Worm (Caenorhabditis elegans) whole organism, L1 larva: ENCODE results near the gene dhs-31.
"Not testable (repeated sequence)": the region's sequence is repeated elsewhere in the genome, so short reads cannot be mapped to it uniquely, and the experiment has no call there.

ENCODE experiments used
- C16A3.4 ChIP-seq: fragments of 150-350 bp; optimal IDR thresholded peaks from 2 replicates; lab custom pipeline; 2014; ENCODE audit warnings: missing biosample characterization, missing genetic modification characterization
- C34B4.2 ChIP-seq: sonication (generic microtip); optimal IDR thresholded peaks from 2 replicates; lab custom pipeline; 2017; ENCODE audit warnings: mild to moderate bottlenecking, missing genetic modification characterization, missing compliant biosample characterization
- F16B12.6 ChIP-seq: fragments of 150-350 bp; optimal IDR thresholded peaks from 2 replicates; lab custom pipeline; 2014; ENCODE audit warnings: missing biosample characterization, missing genetic modification characterization
- ama-1 ChIP-seq: fragments of 150-350 bp; optimal IDR thresholded peaks from 2 replicates; lab custom pipeline; 2014
- ceh-63 ChIP-seq: fragments of 200-800 bp; sonication (Bioruptor generic); optimal IDR thresholded peaks from 2 replicates; lab custom pipeline; 2018; ENCODE audit warnings: mild to moderate bottlenecking, missing genetic modification characterization, missing compliant biosample characterization
- ceh-8 ChIP-seq: fragments of 200-800 bp; sonication (Bioruptor generic); optimal IDR thresholded peaks from 2 replicates; lab custom pipeline; 2018; ENCODE audit warnings: mild to moderate bottlenecking, missing genetic modification characterization, moderate library complexity, missing compliant biosample characterization
- ceh-88 ChIP-seq: fragments of 200-800 bp; sonication (Bioruptor generic); IDR thresholded peaks from 2 replicates; pipeline ENCODE4 v1.3.6; 2022; ENCODE audit warnings: missing genetic modification characterization, missing compliant biosample characterization
- ces-1 ChIP-seq: fragments of 150-350 bp; optimal IDR thresholded peaks from 2 replicates; lab custom pipeline; 2014; ENCODE audit warnings: missing biosample characterization, missing genetic modification reagents, missing genetic modification characterization
- dsc-1 ChIP-seq: sonication (generic microtip); optimal IDR thresholded peaks from 2 replicates; lab custom pipeline; 2016; ENCODE audit warnings: mild to moderate bottlenecking, missing genetic modification characterization, missing compliant biosample characterization
- efl-1 ChIP-seq, 4 experiments: fragments of 150-350 bp; optimal IDR thresholded peaks in 3 of 4; peaks in 1 of 4; 1 replicate in 1 of 4; 2 replicates in 3 of 4; lab custom pipeline; 2014; ENCODE audit warnings: missing biosample characterization in 2 of 4, missing genetic modification characterization in 2 of 4, missing genetic modification reagents in 2 of 4
- efl-3 ChIP-seq: fragments of 200-800 bp; sonication (Bioruptor generic); optimal IDR thresholded peaks from 2 replicates; lab custom pipeline; 2018; ENCODE audit warnings: mild to moderate bottlenecking, missing genetic modification characterization, missing compliant biosample characterization
- egl-13 ChIP-seq: sonication (generic microtip); optimal IDR thresholded peaks from 2 replicates; lab custom pipeline; 2016; ENCODE audit warnings: missing genotype, missing genetic modification reagents, missing genetic modification characterization, missing compliant biosample characterization
- egl-27 ChIP-seq, 2 experiments: fragments of 150-350 bp in 1 of 2; sonication (generic microtip); optimal IDR thresholded peaks; 3 replicates each; lab custom pipeline; 2017 to 2018; ENCODE audit warnings: missing biosample characterization in 2 of 2, missing genetic modification characterization in 2 of 2, missing genetic modification reagents in 2 of 2
- elt-2 ChIP-seq: sonication (generic microtip); optimal IDR thresholded peaks from 2 replicates; lab custom pipeline; 2016; ENCODE audit warnings: missing genetic modification characterization, mild to moderate bottlenecking, inconsistent platforms, missing compliant biosample characterization, missing genetic modification reagents
- isw-1 ChIP-seq: fragments of 200-800 bp; sonication (Bioruptor generic); IDR thresholded peaks from 2 replicates; pipeline ENCODE4 v1.3.6; 2022; ENCODE audit warnings: missing genetic modification characterization, missing compliant biosample characterization
- jun-1 ChIP-seq: fragments of 150-350 bp; optimal IDR thresholded peaks from 2 replicates; lab custom pipeline; 2014; ENCODE audit warnings: missing biosample characterization, missing genetic modification reagents, missing genetic modification characterization
- lin-13 ChIP-seq: fragments of 150-350 bp; optimal IDR thresholded peaks from 2 replicates; lab custom pipeline; 2014; ENCODE audit warnings: missing biosample characterization, missing genetic modification reagents, missing genetic modification characterization
- lin-39 ChIP-seq: fragments of 150-350 bp; optimal IDR thresholded peaks from 2 replicates; lab custom pipeline; 2014; ENCODE audit warnings: missing biosample characterization, missing genetic modification reagents, missing genetic modification characterization
- mab-9 ChIP-seq: fragments of 200-800 bp; sonication (Bioruptor generic); IDR thresholded peaks from 2 replicates; pipeline ENCODE4 v1.3.6; 2022; ENCODE audit warnings: missing genetic modification reagents, missing genetic modification characterization, missing compliant biosample characterization
- mep-1 ChIP-seq: fragments of 150-350 bp; optimal IDR thresholded peaks from 2 replicates; lab custom pipeline; 2014; ENCODE audit warnings: missing biosample characterization, missing genetic modification characterization
- nhr-19 ChIP-seq: fragments of 200-800 bp; sonication (Bioruptor generic); conservative IDR thresholded peaks from 2 replicates; pipeline ENCODE4 v1.3.6; 2022; ENCODE audit warnings: missing genetic modification characterization, missing compliant biosample characterization
- nhr-20 ChIP-seq: sonication (generic microtip); optimal IDR thresholded peaks from 2 replicates; lab custom pipeline; 2016; ENCODE audit warnings: mild to moderate bottlenecking, missing genetic modification characterization, missing compliant biosample characterization
- nhr-237 ChIP-seq: fragments of 150-350 bp; optimal IDR thresholded peaks from 2 replicates; lab custom pipeline; 2014; ENCODE audit warnings: missing biosample characterization, missing genetic modification characterization
- nhr-47 ChIP-seq: sonication (generic microtip); optimal IDR thresholded peaks from 2 replicates; lab custom pipeline; 2016; ENCODE audit warnings: mild to moderate bottlenecking, missing genetic modification characterization, moderate library complexity, missing compliant biosample characterization
- nhr-76 ChIP-seq: sonication (generic microtip); optimal IDR thresholded peaks from 2 replicates; lab custom pipeline; 2017; ENCODE audit warnings: missing biosample characterization, missing genetic modification characterization
- nhr-77 ChIP-seq: fragments of 150-350 bp; optimal IDR thresholded peaks from 2 replicates; lab custom pipeline; 2014; ENCODE audit warnings: missing biosample characterization, missing genetic modification characterization
- nhr-85 ChIP-seq: sonication (generic microtip); peaks from one replicate; lab custom pipeline; 2016; ENCODE audit warnings: missing genetic modification characterization, inconsistent platforms, missing compliant biosample characterization
- pax-3 ChIP-seq: fragments of 200-800 bp; sonication (Bioruptor generic); optimal IDR thresholded peaks from 2 replicates; lab custom pipeline; 2018; ENCODE audit warnings: mild to moderate bottlenecking, missing genetic modification characterization, moderate library complexity, missing compliant biosample characterization
- pqm-1 ChIP-seq: sonication (generic microtip); optimal IDR thresholded peaks from 3 replicates; lab custom pipeline; 2017; ENCODE audit warnings: missing biosample characterization, missing genetic modification characterization
- sptf-1 ChIP-seq: fragments of 150-350 bp; optimal IDR thresholded peaks from 2 replicates; lab custom pipeline; 2014; ENCODE audit warnings: missing biosample characterization, missing genetic modification characterization
- swsn-7 ChIP-seq: sonication (generic microtip); optimal IDR thresholded peaks from 2 replicates; lab custom pipeline; 2016; ENCODE audit warnings: missing genetic modification characterization, missing compliant biosample characterization
- unc-62 ChIP-seq: fragments of 150-350 bp; optimal IDR thresholded peaks from 2 replicates; lab custom pipeline; 2014; ENCODE audit warnings: missing biosample characterization, missing genetic modification reagents, missing genetic modification characterization
- unc-86 ChIP-seq: sonication (generic microtip); optimal IDR thresholded peaks from 2 replicates; lab custom pipeline; 2016; ENCODE audit warnings: missing genetic modification characterization, missing compliant biosample characterization
- xbp-1 ChIP-seq: sonication (generic microtip); optimal IDR thresholded peaks from 2 replicates; lab custom pipeline; 2016; ENCODE audit warnings: missing genetic modification characterization, missing compliant biosample characterization
- zag-1 ChIP-seq: fragments of 150-350 bp; optimal IDR thresholded peaks from 2 replicates; lab custom pipeline; 2014; ENCODE audit warnings: missing biosample characterization, missing genetic modification characterization
- ztf-11 ChIP-seq, 2 experiments: sonication (generic microtip); optimal IDR thresholded peaks; 2 replicates each; lab custom pipeline; 2016 to 2017; ENCODE audit warnings: missing genetic modification characterization in 2 of 2, missing biosample characterization in 1 of 2, missing compliant biosample characterization in 1 of 2

dhs-31 gene

DNA sequence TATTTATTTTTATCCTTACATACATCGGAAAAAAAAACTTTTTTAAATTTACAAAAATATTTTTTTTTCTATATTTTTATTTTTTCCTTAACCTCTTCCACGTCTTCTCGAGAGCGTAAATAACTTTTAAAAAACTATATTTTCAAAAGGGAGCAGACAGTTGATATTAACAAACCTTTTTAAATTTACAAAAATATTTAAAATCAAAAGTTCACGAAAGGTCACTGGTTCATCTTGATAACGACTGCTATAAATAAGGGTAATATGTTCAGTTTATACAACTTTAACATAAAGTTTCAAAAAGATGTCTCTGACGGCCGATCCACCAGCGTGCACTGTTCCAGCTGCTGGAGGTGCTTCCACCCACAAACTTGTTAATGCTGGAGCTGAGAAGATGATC lies 11.9 kb downstream of the dhs-31 start, which contains the start of the genes F44D12.16 and msd-2:
Gene F44D12.16 (plus strand): TSS at position 301 of the 400 bp plus-strand sequence.
Gene msd-2 (plus strand): TSS at position 305 of the 400 bp plus-strand sequence.
- not testable (repeated sequence) for TF ChIP-seq unc-62 (GFP tag; lab: Kevin White, UChicago); mep-1 (tag; lab: Kevin White, UChicago); nhr-77 (tag; lab: Kevin White, UChicago)

DNA sequence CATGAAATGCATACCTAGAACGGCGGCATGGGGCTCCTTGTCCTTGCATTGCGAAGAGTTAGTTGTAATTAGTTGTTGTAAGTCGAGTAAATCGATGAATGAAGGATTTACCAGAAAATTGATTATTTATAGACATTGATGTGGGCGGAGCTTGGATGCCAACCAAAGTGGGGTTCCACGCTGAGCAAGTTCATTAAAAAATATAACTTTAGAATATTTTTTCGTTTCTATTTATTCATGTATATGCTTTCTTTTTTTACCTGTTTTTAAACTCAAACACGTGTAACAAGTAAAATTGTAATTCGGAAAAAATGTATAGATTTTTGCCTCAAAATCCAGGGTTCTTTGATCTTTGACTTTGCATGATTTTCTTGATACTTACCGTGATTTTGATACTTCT lies 13.1 kb downstream of the dhs-31 start, which contains the start of gene gipc-2:
Gene gipc-2 (minus strand): TSS at position 101 of the 400 bp plus-strand sequence.
- no peak for TF ChIP-seq nhr-19

ce11 chrIV:10026129-10026528 lies 14.6 kb downstream of the dhs-31 start:
- TF ChIP-seq xbp-1 (no peak), egl-13 (tag; lab: Kevin White, UChicago) (no peak), ceh-8 (GFP tag; lab: Kevin White, UChicago) (no peak), pax-3 (tag; lab: Kevin White, UChicago) (no peak), isw-1 (GFP tag; lab: Robert Waterston, UW) (no peak), ceh-88 (no peak), efl-1 (optimal IDR thresholded peaks at IDR 0.05; lab: Kevin White, UChicago) (no peak), efl-1 (GFP tag; optimal IDR thresholded peaks at IDR 0.05 in 1 of 2; lab: Kevin White, UChicago) (no peak), ztf-11 (tag; optimal IDR thresholded peaks at IDR 0.05; lab: Kevin White, UChicago) (no peak), egl-27 (tag; optimal IDR thresholded peaks at IDR 0.05; lab: Kevin White, UChicago) (no peak), elt-2 (no peak), sptf-1 (no peak), F16B12.6 (tag; lab: Kevin White, UChicago) (no peak), nhr-85 (tag; lab: Kevin White, UChicago) (no peak), pqm-1 (tag; lab: Kevin White, UChicago) (no peak), zag-1 (no peak), lin-13 (GFP tag; lab: Kevin White, UChicago) (no peak), ama-1 (lab: Kevin White, UChicago) (no peak), C34B4.2 (tag; lab: Kevin White, UChicago) (no peak), efl-3 (GFP tag; lab: Kevin White, UChicago) (no peak)

DNA sequence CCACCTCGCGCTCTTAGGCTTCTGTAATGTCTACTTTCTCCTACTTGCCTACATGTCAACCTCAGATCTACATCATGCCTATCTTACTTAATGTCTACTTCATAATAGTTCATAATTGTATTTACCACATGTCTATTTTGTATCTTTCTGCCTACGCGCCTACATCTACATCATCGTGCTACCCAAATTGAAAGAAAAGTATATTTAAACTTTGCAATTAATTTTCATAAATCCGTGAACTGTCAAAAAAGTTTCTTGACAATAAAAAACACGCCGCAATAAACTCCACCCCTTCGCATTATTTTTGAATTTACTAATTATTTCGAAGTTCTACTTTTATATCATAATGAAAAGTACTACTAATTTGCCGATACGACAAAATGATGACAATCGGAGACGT lies 17.7 kb downstream of the dhs-31 start, which contains the start of gene F44D12.8:
Gene F44D12.8 (plus strand): TSS at position 301 of the 400 bp plus-strand sequence.
- TF ChIP-seq elt-2 (no peak), pax-3 (tag; lab: Kevin White, UChicago) (no peak), ces-1 (GFP tag; lab: Kevin White, UChicago) (no peak), jun-1 (tag; lab: Kevin White, UChicago) (no peak), ceh-63 (GFP tag; lab: Kevin White, UChicago) (no peak), nhr-20 (tag; lab: Kevin White, UChicago) (no peak), nhr-76 (tag; lab: Kevin White, UChicago) (no peak), lin-39 (tag; lab: Kevin White, UChicago) (no peak), C16A3.4 (no peak), unc-86 (tag; lab: Kevin White, UChicago) (no peak), nhr-237 (tag; lab: Kevin White, UChicago) (no peak), mab-9 (no peak), swsn-7 (no peak), nhr-47 (tag; lab: Kevin White, UChicago) (no peak), pqm-1 (tag; lab: Kevin White, UChicago) (no peak), dsc-1 (tag; lab: Kevin White, UChicago) (no peak), efl-1 (optimal IDR thresholded peaks at IDR 0.05; lab: Kevin White, UChicago) (no peak), efl-1 (GFP tag; optimal IDR thresholded peaks at IDR 0.05 in 1 of 2; lab: Kevin White, UChicago) (no peak), ceh-88 (no peak)
